Worm (Caenorhabditis elegans) whole organism, early embryonic: ENCODE data around the gene cor-1.

Source experiments
- B0310.2 ChIP-seq: sonication (generic microtip); optimal IDR thresholded peaks from 2 replicates; lab custom pipeline; 2016; ENCODE audit warnings: mild to moderate bottlenecking, missing genetic modification characterization, missing compliant biosample characterization
- F13C5.2 ChIP-seq: sonication (generic microtip); optimal IDR thresholded peaks from 2 replicates; lab custom pipeline; 2017; ENCODE audit warnings: mild to moderate bottlenecking, missing genetic modification characterization, inconsistent platforms, missing compliant biosample characterization
- aly-1 ChIP-seq: sonication (generic microtip); optimal IDR thresholded peaks from 2 replicates; lab custom pipeline; 2016; ENCODE audit warnings: missing genetic modification characterization, missing compliant biosample characterization
- ama-1 ChIP-seq: fragments of 150-350 bp; optimal IDR thresholded peaks from 2 replicates; lab custom pipeline; 2014
- ceh-13 ChIP-seq: fragments of 200-800 bp; sonication (Bioruptor generic); optimal IDR thresholded peaks from 2 replicates; lab custom pipeline; 2018; ENCODE audit warnings: mild to moderate bottlenecking, missing genetic modification characterization, missing compliant biosample characterization
- ceh-36 ChIP-seq: sonication (generic microtip); optimal IDR thresholded peaks from 2 replicates; lab custom pipeline; 2016; ENCODE audit warnings: missing genetic modification characterization, inconsistent platforms, missing compliant biosample characterization
- ets-7 ChIP-seq: sonication (generic microtip); optimal IDR thresholded peaks from 2 replicates; lab custom pipeline; 2016; ENCODE audit warnings: missing genotype, missing genetic modification characterization, missing compliant biosample characterization
- flt-1 ChIP-seq: fragments of 200-800 bp; sonication (Bioruptor generic); IDR thresholded peaks from 2 replicates; pipeline ENCODE4 v1.3.6; 2022; ENCODE audit warnings: missing genetic modification characterization, missing compliant biosample characterization
- hmbx-1 ChIP-seq: sonication (generic microtip); optimal IDR thresholded peaks from 2 replicates; lab custom pipeline; 2016; ENCODE audit warnings: mild to moderate bottlenecking, missing genetic modification characterization, missing compliant biosample characterization
- hmg-4 ChIP-seq: fragments of 200-800 bp; sonication (Bioruptor generic); optimal IDR thresholded peaks from 2 replicates; lab custom pipeline; 2018; ENCODE audit warnings: mild to moderate bottlenecking, missing genetic modification characterization, missing compliant biosample characterization
- hnd-1 ChIP-seq: sonication (generic microtip); optimal IDR thresholded peaks from 2 replicates; lab custom pipeline; 2016; ENCODE audit warnings: missing genetic modification characterization, missing compliant biosample characterization
- pes-1 ChIP-seq: fragments of 200-800 bp; sonication (Bioruptor generic); IDR thresholded peaks from 2 replicates; pipeline ENCODE4 v1.3.6; 2022; ENCODE audit warnings: missing genetic modification reagents, missing genetic modification characterization, missing compliant biosample characterization
- scrt-1 ChIP-seq: fragments of 200-800 bp; sonication (Bioruptor generic); IDR thresholded peaks from 2 replicates; pipeline ENCODE4 v1.3.6; 2022; ENCODE audit warnings: missing genetic modification characterization, missing compliant biosample characterization
- sea-1 ChIP-seq: fragments of 200-800 bp; sonication (Bioruptor generic); conservative IDR thresholded peaks from 2 replicates; pipeline ENCODE4 v1.3.6; 2022; ENCODE audit warnings: missing genetic modification characterization, missing compliant biosample characterization
- tbx-11 ChIP-seq: fragments of 200-800 bp; sonication (Bioruptor generic); IDR thresholded peaks from 2 replicates; pipeline ENCODE4 v1.3.6; 2022; ENCODE audit warnings: missing genetic modification characterization, missing compliant biosample characterization
- tbx-37 ChIP-seq: fragments of 200-800 bp; sonication (Bioruptor generic); conservative IDR thresholded peaks from 2 replicates; pipeline ENCODE4 v1.3.6; 2022; ENCODE audit warnings: missing genetic modification reagents, missing genetic modification characterization, missing compliant biosample characterization
- tra-4 ChIP-seq: sonication (generic microtip); optimal IDR thresholded peaks from 2 replicates; lab custom pipeline; 2017; ENCODE audit warnings: missing genetic modification characterization, missing compliant biosample characterization

The cor-1 gene

ce11 chrIII:10248441-10249137 is at the start of gene cor-1, which contains the start of gene div-1:
Gene cor-1, plus strand, starts transcription at chrIII:10249111.
Gene div-1, minus strand, starts transcription at chrIII:10248559.
- TF ChIP-seq ceh-13 (GFP tag; lab: Kevin White, UChicago), result no peak
- peak; percentile 13 for TF ChIP-seq hmg-4 (GFP tag; lab: Kevin White, UChicago)
- no peak for TF ChIP-seq tra-4 (tag; lab: Kevin White, UChicago)
- TF ChIP-seq flt-1 (GFP tag; lab: Robert Waterston, UW), result no peak
- no peak for TF ChIP-seq hmbx-1
- no peak for TF ChIP-seq hnd-1
- TF ChIP-seq scrt-1 (GFP tag; lab: Robert Waterston, UW), result 0 out of 2 replicates have a peak, but pooled peaks have one; percentile 22

- TF ChIP-seq tbx-11 (GFP tag; lab: Robert Waterston, UW) (no peak), ceh-13 (GFP tag; lab: Kevin White, UChicago) (no peak), flt-1 (GFP tag; lab: Robert Waterston, UW) (no peak), aly-1 (no peak), tra-4 (tag; lab: Kevin White, UChicago) (no peak), hmbx-1 (no peak), sea-1 (no peak), ama-1 (no peak), ets-7 (tag; lab: Kevin White, UChicago) (no peak), pes-1 (GFP tag; lab: Robert Waterston, UW) (no peak), hmg-4 (GFP tag; lab: Kevin White, UChicago) (no peak), tbx-37 (GFP tag; lab: Robert Waterston, UW) (no peak), F13C5.2 (tag; lab: Kevin White, UChicago) (no peak), hnd-1 (no peak), B0310.2 (no peak), ceh-36 (no peak), scrt-1 (GFP tag; lab: Robert Waterston, UW) (no peak)
Observed at ce11 chrIII:10201235-10201634, 47.7 kb upstream of the cor-1 start, which contains the start of the genes T20G5.13 and T20G5.12. Gene T20G5.13, minus strand, starts transcription at chrIII:10201335. Gene T20G5.12, plus strand, starts transcription at chrIII:10201604.

ce11 chrIII:10202391-10202790 is 46.5 kb upstream of the cor-1 start:
- TF ChIP-seq ets-7 (tag; lab: Kevin White, UChicago) (no peak), tbx-37 (GFP tag; lab: Robert Waterston, UW) (no peak), hmg-4 (GFP tag; lab: Kevin White, UChicago) (no peak)

DNA sequence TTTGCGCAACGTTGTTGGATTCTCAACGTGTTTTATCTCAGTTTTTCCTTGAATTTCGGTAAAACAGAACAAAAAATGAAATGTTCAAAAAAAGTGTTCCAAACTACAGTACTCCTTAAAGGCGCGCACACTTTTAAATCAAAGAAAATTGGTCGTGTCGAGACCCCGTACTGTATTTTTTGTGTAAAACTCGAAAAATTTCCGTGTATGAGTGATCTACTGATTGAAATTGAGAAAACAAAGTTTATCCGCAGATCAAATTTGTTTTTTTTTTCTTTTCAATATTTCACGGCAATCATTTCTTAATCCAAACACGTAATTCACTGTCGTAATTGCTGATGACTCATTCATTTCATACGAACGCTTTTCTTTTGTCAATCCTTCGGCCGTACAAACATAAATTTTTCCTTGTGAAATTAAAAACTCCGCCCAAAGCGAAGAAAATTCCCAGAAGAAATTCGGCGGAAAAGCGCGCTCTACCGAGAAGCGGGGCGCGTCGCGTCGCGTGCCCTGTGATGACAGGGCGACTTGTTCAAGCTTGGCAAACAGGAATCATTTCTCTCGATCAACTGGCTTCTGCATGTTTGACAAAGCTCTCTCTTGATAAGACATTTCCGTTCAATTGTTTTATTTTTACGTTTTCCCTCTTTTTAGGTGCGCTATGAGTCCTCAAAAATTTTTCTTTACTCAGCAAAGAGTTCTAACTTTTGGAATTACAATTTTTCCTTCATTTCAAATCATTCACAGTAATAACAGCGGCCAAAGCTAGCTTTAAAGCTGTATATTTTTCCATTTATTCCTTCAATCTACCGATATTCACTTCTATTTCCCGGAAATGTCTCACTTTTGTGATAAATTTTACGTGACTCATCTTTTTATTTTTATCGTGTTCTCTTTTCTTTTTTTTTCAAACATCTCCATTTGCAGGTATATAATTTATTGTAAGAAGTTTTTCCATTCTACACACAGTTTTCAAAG is 45.7 kb upstream of the cor-1 start, which contains the start of gene chc-1:
chc-1 (plus strand) TSS at position 928 of the 978 bp plus-strand sequence.
- peak; percentile 1 for TF ChIP-seq hmg-4 (GFP tag; lab: Kevin White, UChicago)
- TF ChIP-seq B0310.2, result no peak

DNA sequence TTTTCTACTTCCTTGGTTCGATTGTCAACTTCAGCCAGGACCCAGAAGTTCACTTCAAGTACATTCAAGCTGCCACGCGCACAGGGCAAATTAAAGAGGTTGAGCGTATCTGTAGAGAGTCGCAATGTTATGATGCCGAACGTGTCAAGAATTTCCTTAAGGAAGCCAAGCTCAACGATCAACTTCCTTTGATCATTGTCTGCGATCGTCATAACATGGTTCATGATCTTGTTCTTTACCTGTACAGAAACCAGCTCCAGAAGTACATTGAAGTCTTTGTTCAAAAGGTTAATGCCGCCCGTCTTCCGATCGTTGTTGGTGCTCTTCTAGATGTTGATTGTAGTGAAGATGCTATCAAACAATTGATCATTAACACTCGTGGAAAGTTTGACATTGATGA is 42.6 kb upstream of the cor-1 start:
- TF ChIP-seq hmbx-1 (no peak), pes-1 (GFP tag; lab: Robert Waterston, UW) (no peak), hmg-4 (GFP tag; lab: Kevin White, UChicago) (no peak), flt-1 (GFP tag; lab: Robert Waterston, UW) (no peak), ets-7 (tag; lab: Kevin White, UChicago) (no peak), sea-1 (no peak), aly-1 (no peak), B0310.2 (no peak), ama-1 (no peak), F13C5.2 (tag; lab: Kevin White, UChicago) (no peak), tbx-37 (GFP tag; lab: Robert Waterston, UW) (no peak), scrt-1 (GFP tag; lab: Robert Waterston, UW) (no peak), tbx-11 (GFP tag; lab: Robert Waterston, UW) (no peak)

DNA sequence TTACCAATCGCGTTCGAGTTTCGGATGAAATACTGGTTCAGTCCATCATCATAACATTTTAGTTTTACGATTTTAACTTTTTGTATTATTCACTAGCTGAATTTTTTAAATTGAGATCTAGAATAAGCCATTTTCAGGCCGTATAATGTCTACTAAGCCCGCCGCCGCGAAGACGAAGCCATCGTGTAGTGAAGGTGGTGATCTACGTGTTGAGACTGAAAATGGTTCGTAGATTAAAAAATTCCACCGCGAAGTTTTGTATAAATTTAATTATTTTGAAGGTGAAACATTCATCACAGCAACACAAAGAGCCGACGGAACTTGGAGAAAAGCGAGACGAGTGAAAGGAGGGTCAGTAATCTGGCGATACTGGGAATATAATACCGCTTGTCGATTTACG is 39.2 kb upstream of the cor-1 start, which contains the start of gene T20G5.9:
T20G5.9 (plus strand) TSS at position 138 of the 400 bp plus-strand sequence.
- TF ChIP-seq ama-1 (peak; percentile 62), tra-4 (tag; lab: Kevin White, UChicago) (no peak)

DNA sequence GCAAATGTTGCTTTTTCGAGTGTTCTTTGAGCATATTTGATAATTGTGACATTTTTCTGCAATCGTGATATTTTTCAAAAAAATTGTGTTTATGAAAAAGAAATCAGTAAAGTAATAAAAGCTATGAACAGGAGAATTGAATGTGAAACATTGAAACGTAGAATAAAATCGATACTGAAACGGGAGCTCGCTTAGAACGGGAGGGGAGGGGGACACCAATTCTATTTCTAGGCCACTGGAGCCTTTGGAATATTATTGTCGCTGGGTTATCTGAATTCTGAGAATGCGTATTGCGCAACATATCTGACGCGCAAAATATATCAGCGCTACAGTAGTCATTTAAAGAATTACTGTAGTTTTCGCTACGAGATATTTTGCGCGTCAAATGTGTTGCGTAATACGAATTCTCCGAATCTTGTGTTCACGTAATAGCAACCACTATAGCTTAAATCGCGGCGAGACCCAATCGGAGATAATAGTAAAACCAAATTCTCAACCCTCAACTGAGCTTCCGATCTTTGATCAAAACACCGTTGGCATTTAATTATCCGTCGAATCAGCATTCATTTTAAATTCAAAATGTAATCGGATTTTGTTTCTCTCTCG is 36.9 kb upstream of the cor-1 start, which contains the start of the genes blos-1 and best-18:
blos-1 (minus strand) TSS at position 58 of the 606 bp plus-strand sequence.
best-18 (plus strand) TSS at position 508 of the 606 bp plus-strand sequence.
- TF ChIP-seq hmg-4 (GFP tag; lab: Kevin White, UChicago) (no peak), pes-1 (GFP tag; lab: Robert Waterston, UW) (no peak), tra-4 (tag; lab: Kevin White, UChicago) (no peak), ceh-36 (no peak), ets-7 (tag; lab: Kevin White, UChicago) (no peak), tbx-11 (GFP tag; lab: Robert Waterston, UW) (no peak), hnd-1 (no peak), ama-1 (no peak), B0310.2 (no peak), sea-1 (no peak), flt-1 (GFP tag; lab: Robert Waterston, UW) (no peak)
